Fruit fly (Drosophila melanogaster) whole organism, wandering third instar larva: ENCODE measurements around the gene Hsp27.

ENCODE experiments used
- Abd-B ChIP-seq: fragments of >200 bp; optimal IDR thresholded peaks from 2 replicates; lab custom pipeline; 2017; ENCODE audit warnings: missing biosample characterization, missing genetic modification characterization
- Vsx2 ChIP-seq: fragments of 200-300, 225-300 bp; sonication (Bioruptor generic); optimal IDR thresholded peaks from 2 replicates; lab custom pipeline; 2018; ENCODE audit warnings: missing biosample characterization, missing genetic modification characterization; ENCODE audit not compliant: partially characterized antibody
- brk ChIP-seq: fragments of 200-800 bp; sonication (Bioruptor generic); optimal IDR thresholded peaks from 2 replicates; lab custom pipeline; 2016; ENCODE audit warnings: missing biosample characterization, mild to moderate bottlenecking, missing genetic modification characterization
- h ChIP-seq: fragments of 200-800 bp; sonication (Bioruptor generic); optimal IDR thresholded peaks from 3 replicates; lab custom pipeline; 2016; ENCODE audit warnings: missing biosample characterization, mild to moderate bottlenecking, missing genetic modification characterization
- psq ChIP-seq: fragments of 200-800 bp; sonication (Bioruptor generic); optimal IDR thresholded peaks from 3 replicates; lab custom pipeline; 2017; ENCODE audit warnings: missing biosample characterization, mild to moderate bottlenecking, missing genetic modification characterization, moderate library complexity
- sv ChIP-seq: fragments of 200-800 bp; sonication (Bioruptor generic); optimal IDR thresholded peaks from 3 replicates; lab custom pipeline; 2016; ENCODE audit warnings: missing biosample characterization, missing genetic modification characterization
- usp ChIP-seq: fragments of >200 bp; optimal IDR thresholded peaks from 2 replicates; lab custom pipeline; 2017; ENCODE audit warnings: missing biosample characterization, missing genetic modification characterization

dm6 chr3L:9366850-9367430, 16.9 kb upstream of the Hsp27 start, which contains the start of the genes Klp67A and CG4452:
- TF ChIP-seq brk (GFP tag; lab: Kevin White, UChicago): no peak
- TF ChIP-seq h (GFP tag; lab: Kevin White, UChicago): no peak
- TF ChIP-seq psq (GFP tag; lab: Kevin White, UChicago): peak; percentile 99
- TF ChIP-seq usp (GFP tag; lab: Kevin White, UChicago): no peak
- TF ChIP-seq Vsx2 (GFP tag; lab: Kevin White, UChicago): no peak
- no peak for TF ChIP-seq Abd-B
- TF ChIP-seq sv (GFP tag; lab: Kevin White, UChicago): no peak
